Fruit fly (Drosophila melanogaster): ENCODE results near the gene ppk10.

Gene ppk10

dm6 chr2L:10479859-10480258 is 27.7 kb upstream of the ppk10 start (continued):
- TF ChIP-seq ac (GFP tag; optimal IDR thresholded peaks at IDR 0.05) (no peak), CG6689 (GFP tag; IDR thresholded peaks at IDR 0.05) (no peak), CG6765 (GFP tag; optimal IDR thresholded peaks at IDR 0.05) (no peak), Opbp (GFP tag; IDR thresholded peaks at IDR 0.05; ENCODE audit: partially characterized antibody) (peak; percentile 23; the same call in 1 of the 3 replicates), sima (GFP tag; optimal IDR thresholded peaks at IDR 0.05) (no peak), ase (GFP tag; IDR thresholded peaks at IDR 0.05) (no peak), bbx (GFP tag; IDR thresholded peaks at IDR 0.05; ENCODE audit: partially characterized antibody) (peak; percentile 73), CG14710 (tag; optimal IDR thresholded peaks at IDR 0.05) (peak; percentile 30), nau (GFP tag; optimal IDR thresholded peaks at IDR 0.05) (peak; percentile 31), ci (GFP tag; IDR thresholded peaks at IDR 0.05) (0 out of 3 replicates have a peak, but pooled peaks have one; percentile 28), Dek (tag; optimal IDR thresholded peaks at IDR 0.05) (no peak), CG12236 (GFP tag; optimal IDR thresholded peaks at IDR 0.05) (no peak), so (GFP tag; IDR thresholded peaks at IDR 0.05) (peak; percentile 67; the same call in 2 of the 3 replicates), Dp (GFP tag; optimal IDR thresholded peaks at IDR 0.05) (peak; percentile 99), Sry-β (GFP tag; optimal IDR thresholded peaks at IDR 0.05) (no peak), CG15514 (GFP tag; optimal IDR thresholded peaks at IDR 0.05) (peak; percentile 94), danr (GFP tag; IDR thresholded peaks at IDR 0.05) (no peak), CG4424 (GFP tag; optimal IDR thresholded peaks at IDR 0.05) (no peak), CG9727 (GFP tag; optimal IDR thresholded peaks at IDR 0.05) (no peak), Sry-δ (GFP tag; optimal IDR thresholded peaks at IDR 0.05) (peak; percentile 80), dati (GFP tag; IDR thresholded peaks at IDR 0.05) (no peak), sug (tag; optimal IDR thresholded peaks at IDR 0.05) (peak; percentile 26), CG1233 (GFP tag; optimal IDR thresholded peaks at IDR 0.05) (no peak), HLH4C (GFP tag; IDR thresholded peaks at IDR 0.05; ENCODE audit: partially characterized antibody) (peak; percentile 21; the same call in 1 of the 3 replicates), CG2116 (GFP tag; optimal IDR thresholded peaks at IDR 0.05) (peak; percentile 39), CG16813 (GFP tag; IDR thresholded peaks at IDR 0.05; ENCODE audit: partially characterized antibody) (no peak; the same call in 2 of the 3 replicates), unc-4 (GFP tag; IDR thresholded peaks at IDR 0.05; ENCODE audit: partially characterized antibody) (peak; percentile 45; the same call in 1 of the 2 replicates), CG6791 (GFP tag; IDR thresholded peaks at IDR 0.05; ENCODE audit: partially characterized antibody) (peak; percentile 42; the same call in 1 of the 3 replicates), HmgD (GFP tag; optimal IDR thresholded peaks at IDR 0.05) (peak; percentile 4), Ets97D (GFP tag; optimal IDR thresholded peaks at IDR 0.05) (peak; percentile 18), E2f2 (GFP tag; IDR thresholded peaks at IDR 0.05) (peak; percentile 97), CG17359 (tag; optimal IDR thresholded peaks at IDR 0.05) (peak; percentile 19), CTCF (GFP tag; optimal IDR thresholded peaks at IDR 0.05) (peak; percentile 29), CG15601 (tag; optimal IDR thresholded peaks at IDR 0.05) (no peak), CG13287 (GFP tag; IDR thresholded peaks at IDR 0.05; ENCODE audit: partially characterized antibody) (peak; percentile 74), BEAF-32 (GFP tag; optimal IDR thresholded peaks at IDR 0.05) (peak; percentile 63), Dll (GFP tag; IDR thresholded peaks at IDR 0.05; ENCODE audit: partially characterized antibody) (peak; percentile 64; the same call in 3 of the 4 replicates), CG17385 (GFP tag; optimal IDR thresholded peaks at IDR 0.05) (peak; percentile 41), tup (GFP tag; optimal IDR thresholded peaks at IDR 0.05) (no peak), CG7786 (GFP tag; optimal IDR thresholded peaks at IDR 0.05) (no peak), CG3281 (GFP tag; optimal IDR thresholded peaks at IDR 0.05) (no peak), hth (optimal IDR thresholded peaks at IDR 0.05) (no peak), CrebB (tag; optimal IDR thresholded peaks at IDR 0.05) (no peak), knrl (GFP tag; IDR thresholded peaks at IDR 0.05; ENCODE audit: partially characterized antibody) (peak; percentile 6; the same call in 1 of the 3 replicates), Hr3 (GFP tag; optimal IDR thresholded peaks at IDR 0.05) (peak; percentile 82), pzg (GFP tag; optimal IDR thresholded peaks at IDR 0.05) (peak; percentile 58), CG12769 (tag; optimal IDR thresholded peaks at IDR 0.05) (no peak), kni (GFP tag; optimal IDR thresholded peaks at IDR 0.05) (peak; percentile 44), GATAe (GFP tag; conservative IDR thresholded peaks at IDR 0.05) (peak; percentile 66), lbe (GFP tag; optimal IDR thresholded peaks at IDR 0.05) (peak; percentile 49)

All from whole organism, embryonic.